Fruit fly (Drosophila melanogaster): Measurements from ENCODE around the gene CG34174.

The CG34174 gene

DNA sequence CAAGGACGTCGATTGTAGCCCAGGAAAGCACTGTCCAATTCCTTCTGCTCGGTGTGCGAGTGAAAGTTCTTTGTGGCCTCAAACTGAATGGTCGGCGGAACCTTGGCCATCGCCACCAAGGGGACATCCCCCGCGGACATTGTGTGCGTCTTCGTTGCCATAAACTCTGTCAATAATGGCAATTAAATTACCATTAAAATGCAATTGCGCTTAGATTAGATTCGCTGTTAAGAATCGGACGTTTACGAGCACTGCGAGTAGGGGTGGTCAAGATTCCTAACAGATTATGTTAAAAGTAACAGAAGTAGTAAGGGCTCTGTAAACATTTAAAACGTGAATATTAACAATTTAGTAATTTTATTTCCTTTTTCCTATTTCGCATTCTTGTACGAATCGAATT lies 2.0 kb downstream of the CG34174 start, which contains the start of gene daed:
Gene daed (minus strand): TSS at position 247 of the 400 bp plus-strand sequence.
- TF ChIP-seq CG3838 (GFP tag; optimal IDR thresholded peaks at IDR 0.05) (no peak), CG13287 (GFP tag; IDR thresholded peaks at IDR 0.05; ENCODE audit: partially characterized antibody) (peak; percentile 22; the same call in 1 of the 2 replicates), CG4282 (GFP tag; optimal IDR thresholded peaks at IDR 0.05) (no peak), exex (tag; optimal IDR thresholded peaks at IDR 0.05) (peak; percentile 99), Mrtf (GFP tag; IDR thresholded peaks at IDR 0.05) (no peak), wor (GFP tag; IDR thresholded peaks at IDR 0.05) (no peak), HLH3B (GFP tag; IDR thresholded peaks at IDR 0.05) (no peak), danr (GFP tag; IDR thresholded peaks at IDR 0.05) (no peak), oc (tag; optimal IDR thresholded peaks at IDR 0.05) (no peak), dan (GFP tag; IDR thresholded peaks at IDR 0.05) (no peak), CG7372 (GFP tag; IDR thresholded peaks at IDR 0.05) (no peak), tap (tag; optimal IDR thresholded peaks at IDR 0.05) (no peak), sens-2 (GFP tag; IDR thresholded peaks at IDR 0.05) (no peak), CG15011 (GFP tag; optimal IDR thresholded peaks at IDR 0.05) (no peak), CG1233 (GFP tag; optimal IDR thresholded peaks at IDR 0.05) (no peak), CG13296 (GFP tag; optimal IDR thresholded peaks at IDR 0.05) (no peak), zen (tag; optimal IDR thresholded peaks at IDR 0.05) (peak; percentile 99), CG2712 (tag; optimal IDR thresholded peaks at IDR 0.05) (no peak), CG31441 (GFP tag; IDR thresholded peaks at IDR 0.05) (no peak), otp (GFP tag; IDR thresholded peaks at IDR 0.05) (no peak), CG8089 (GFP tag; optimal IDR thresholded peaks at IDR 0.05) (no peak), CG3065 (GFP tag; optimal IDR thresholded peaks at IDR 0.05) (no peak), Trl (optimal IDR thresholded peaks at IDR 0.05) (no peak), Trl (GFP tag; optimal IDR thresholded peaks at IDR 0.05) (no peak), Dref (GFP tag; IDR thresholded peaks at IDR 0.05) (no peak), ems (GFP tag; optimal IDR thresholded peaks at IDR 0.05) (no peak), CG17912 (GFP tag; optimal IDR thresholded peaks at IDR 0.05) (no peak), crol (GFP tag; IDR thresholded peaks at IDR 0.05) (no peak), inv (GFP tag; IDR thresholded peaks at IDR 0.05; ENCODE audit: partially characterized antibody) (no peak), CG15073 (GFP tag; optimal IDR thresholded peaks at IDR 0.05) (no peak), CG4360 (GFP tag; IDR thresholded peaks at IDR 0.05) (no peak), CG6175 (GFP tag; IDR thresholded peaks at IDR 0.05) (no peak), CG17568 (GFP tag; optimal IDR thresholded peaks at IDR 0.05) (peak; percentile 84), MESR4 (GFP tag; optimal IDR thresholded peaks at IDR 0.05) (peak; percentile 62), CG30403 (GFP tag; optimal IDR thresholded peaks at IDR 0.05) (no peak), CG6813 (GFP tag; optimal IDR thresholded peaks at IDR 0.05) (no peak), CG8924 (tag; optimal IDR thresholded peaks at IDR 0.05) (no peak), Dip3 (GFP tag; optimal IDR thresholded peaks at IDR 0.05) (no peak), CG4617 (GFP tag; optimal IDR thresholded peaks at IDR 0.05; ENCODE audit: borderline replicate concordance) (peak; percentile 29), aop (GFP tag; IDR thresholded peaks at IDR 0.05) (no peak), pros (GFP tag; optimal IDR thresholded peaks at IDR 0.05) (no peak), CG3163 (GFP tag; optimal IDR thresholded peaks at IDR 0.05) (no peak), CG10147 (GFP tag; optimal IDR thresholded peaks at IDR 0.05) (no peak), abd-A (tag; optimal IDR thresholded peaks at IDR 0.05) (peak; percentile 58), ap (GFP tag; IDR thresholded peaks at IDR 0.05) (no peak), CG10267 (tag; optimal IDR thresholded peaks at IDR 0.05) (peak; percentile 82), CG12071 (GFP tag; optimal IDR thresholded peaks at IDR 0.05) (no peak), Ada2b (GFP tag; IDR thresholded peaks at IDR 0.05) (no peak), CG12769 (tag; optimal IDR thresholded peaks at IDR 0.05) (no peak), tna (GFP tag; IDR thresholded peaks at IDR 0.05; ENCODE audit: partially characterized antibody) (no peak), CG10654 (GFP tag; optimal IDR thresholded peaks at IDR 0.05) (no peak), CG43689 (GFP tag; IDR thresholded peaks at IDR 0.05) (no peak), Bdp1 (GFP tag; optimal IDR thresholded peaks at IDR 0.05) (no peak)

All from whole organism, embryonic.